Fruit fly (Drosophila melanogaster) whole organism: ENCODE data around the gene Vm26Ac.

Experiments
- CG8478 ChIP-seq: fragments of >200 bp; optimal IDR thresholded peaks from 2 replicates; lab custom pipeline; 2018; ENCODE audit warnings: inconsistent platforms
- Dll ChIP-seq: fragments of >200 bp; optimal IDR thresholded peaks from 2 replicates; lab custom pipeline; 2017
- EcR ChIP-seq, 2 experiments: fragments of >200 bp; optimal IDR thresholded peaks; 2 replicates each; lab custom pipeline; 2017; ENCODE audit warnings: missing biosample characterization in 2 of 2, missing genetic modification characterization in 2 of 2, missing genetic modification reagents in 2 of 2
- pan ChIP-seq: fragments of >200 bp; optimal IDR thresholded peaks from 2 replicates; lab custom pipeline; 2017
- psq ChIP-seq: fragments of >200 bp; optimal IDR thresholded peaks from 2 replicates; lab custom pipeline; 2017
- usp ChIP-seq: fragments of >200 bp; optimal IDR thresholded peaks from 2 replicates; lab custom pipeline; 2017; ENCODE audit warnings: missing biosample characterization, missing genetic modification characterization, mixed read lengths

DNA sequence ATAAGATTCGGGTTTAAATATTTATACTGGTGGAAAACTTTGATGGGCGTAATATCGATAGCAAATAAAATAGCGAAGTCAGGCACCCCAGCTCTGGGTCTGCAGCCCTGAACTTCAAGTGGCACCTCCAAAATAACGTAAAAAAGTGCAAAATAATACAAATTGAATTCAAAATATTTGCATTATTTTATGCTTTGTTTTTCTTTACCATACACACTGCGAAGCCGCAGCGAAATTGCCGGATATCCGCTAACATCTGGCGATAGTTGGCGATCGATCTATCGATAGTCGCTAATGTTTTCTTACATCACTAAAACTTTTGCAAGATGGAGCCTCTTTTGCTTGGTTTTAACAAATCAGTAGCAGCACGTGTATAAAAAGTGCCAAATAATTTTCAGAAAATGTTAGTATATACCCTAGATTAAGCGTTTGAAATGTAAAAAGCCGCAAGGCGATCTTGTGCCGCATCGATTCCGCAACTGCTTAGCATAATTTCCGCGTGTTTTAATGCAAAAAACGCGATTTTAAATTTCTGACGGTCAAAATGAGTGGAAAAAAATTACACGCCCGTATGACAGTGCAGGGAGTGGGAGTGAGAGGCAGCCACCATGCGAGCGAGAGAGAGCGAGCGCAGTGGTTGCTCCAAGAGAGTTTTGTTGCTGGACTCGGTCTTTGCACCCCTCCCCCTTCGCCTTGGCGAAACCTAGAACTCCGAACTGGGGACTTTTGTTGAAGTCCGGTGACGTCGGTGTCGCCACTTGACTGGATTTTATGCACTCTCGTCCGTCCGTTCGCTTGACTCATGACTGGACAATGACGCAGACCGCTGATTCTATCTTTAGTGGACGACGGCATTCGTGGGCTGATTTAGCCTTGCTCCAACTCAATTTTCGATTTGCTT lies 23.3 kb upstream of the Vm26Ac start, which contains the start of gene eIF4A:
- TF ChIP-seq psq (lab: Kevin White, UChicago), result no peak
- no peak for TF ChIP-seq EcR (GFP tag; optimal IDR thresholded peaks at IDR 0.05; lab: Kevin White, UChicago)
- no peak for TF ChIP-seq pan
- no peak for TF ChIP-seq usp (GFP tag; lab: Kevin White, UChicago)
- TF ChIP-seq CG8478 (lab: Kevin White, UChicago), result no peak
- peak; percentile 72 for TF ChIP-seq Dll
